Fruit fly (Drosophila melanogaster): ENCODE results near the gene CG14132.

DNA sequence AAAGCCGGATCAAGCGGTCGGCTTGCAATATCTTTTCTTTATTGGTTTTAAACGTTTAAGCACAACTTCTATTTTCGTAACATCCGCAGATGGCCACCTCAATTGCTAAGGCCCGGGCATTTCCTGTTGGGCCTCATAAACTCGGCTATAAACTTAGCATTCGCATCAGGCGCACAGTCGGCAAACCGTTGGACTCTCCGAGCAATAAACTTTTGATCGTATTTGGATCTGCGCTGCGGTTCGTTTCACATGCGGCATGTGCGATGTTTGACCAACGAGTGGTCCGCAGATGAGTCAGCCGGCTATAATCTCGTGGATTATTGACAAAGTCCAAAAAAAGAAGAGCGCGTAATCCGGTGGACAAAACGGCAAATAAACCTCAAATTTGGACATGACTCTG, 3.3 kb downstream of the CG14132 start:
- TF ChIP-seq insv (optimal IDR thresholded peaks at IDR 0.05), result no peak
- no peak for TF ChIP-seq Myc (optimal IDR thresholded peaks at IDR 0.05)
- TF ChIP-seq ttk (optimal IDR thresholded peaks at IDR 0.05), result no peak
- no peak for TF ChIP-seq h (optimal IDR thresholded peaks at IDR 0.05)

Data from Kc167 (cell line).